Fruit fly (Drosophila melanogaster) whole organism, adult: Measurements from ENCODE around the gene Rsph9.

Experiments
- CG11617 ChIP-seq: fragments of 200-800 bp; sonication (Bioruptor generic); optimal IDR thresholded peaks from 2 replicates; lab custom pipeline; 2017; ENCODE audit warnings: mild to moderate bottlenecking, missing biosample characterization, missing genetic modification reagents, missing genetic modification characterization
- CG12768 ChIP-seq: fragments of 200-800 bp; sonication (Bioruptor generic); optimal IDR thresholded peaks from 2 replicates; lab custom pipeline; 2017; ENCODE audit warnings: missing biosample characterization, missing genetic modification characterization, mild to moderate bottlenecking, moderate library complexity, missing genetic modification reagents
- CG14711 ChIP-seq: fragments of 200-800 bp; sonication (Bioruptor generic); optimal IDR thresholded peaks from 2 replicates; lab custom pipeline; 2018; ENCODE audit warnings: missing biosample characterization, mild to moderate bottlenecking, missing genetic modification characterization, moderate library complexity
- CG5204 ChIP-seq: fragments of 200-800 bp; sonication (Bioruptor generic); optimal IDR thresholded peaks from 2 replicates; lab custom pipeline; 2016; ENCODE audit warnings: missing biosample characterization, missing genetic modification characterization
- CG7045 ChIP-seq: fragments of 200-800 bp; sonication (Bioruptor generic); optimal IDR thresholded peaks from 2 replicates; lab custom pipeline; 2017; ENCODE audit warnings: missing biosample characterization, mild to moderate bottlenecking, missing genetic modification characterization
- CG7101 ChIP-seq: fragments of 200-800 bp; sonication (Bioruptor generic); optimal IDR thresholded peaks from 2 replicates; lab custom pipeline; 2018; ENCODE audit warnings: missing biosample characterization, mild to moderate bottlenecking, missing genetic modification characterization, moderate library complexity
- Clk ChIP-seq: fragments of 200-800 bp; sonication (Bioruptor generic); optimal IDR thresholded peaks from 2 replicates; lab custom pipeline; 2017; ENCODE audit warnings: missing biosample characterization, missing genetic modification characterization
- Hr96 ChIP-seq: fragments of 200-800 bp; sonication (Bioruptor generic); optimal IDR thresholded peaks from 2 replicates; lab custom pipeline; 2016; ENCODE audit warnings: missing biosample characterization, missing genetic modification characterization
- cic ChIP-seq: fragments of 200-800 bp; sonication (Bioruptor generic); optimal IDR thresholded peaks from 2 replicates; lab custom pipeline; 2017; ENCODE audit warnings: missing biosample characterization, mild to moderate bottlenecking, missing genetic modification characterization, moderate library complexity
- cnc ChIP-seq, 2 experiments: fragments of >200 bp; optimal IDR thresholded peaks; 2 replicates each; lab custom pipeline; 2017
- kay ChIP-seq: fragments of 200-800 bp; sonication (Bioruptor generic); peaks from one replicate; lab custom pipeline; 2016; ENCODE audit warnings: missing biosample characterization, missing genetic modification characterization, borderline replicate concordance
- pad ChIP-seq: fragments of 200-800 bp; sonication (Bioruptor generic); optimal IDR thresholded peaks from 3 replicates; lab custom pipeline; 2017; ENCODE audit warnings: missing biosample characterization, missing genetic modification characterization, mild to moderate bottlenecking, moderate library complexity, missing genetic modification reagents
- toe ChIP-seq: fragments of 200-800 bp; sonication (Bioruptor generic); optimal IDR thresholded peaks from 2 replicates; lab custom pipeline; 2016; ENCODE audit warnings: missing biosample characterization, missing genetic modification characterization

Gene Rsph9

dm6 chr2L:17374832-17375231 is 37.6 kb downstream of the Rsph9 start:
- TF ChIP-seq CG12768 (GFP tag; lab: Kevin White, UChicago) (no peak), CG7045 (no peak), kay (no peak), toe (no peak), CG11617 (no peak), cic (GFP tag; lab: Kevin White, UChicago) (no peak), Clk (GFP tag; lab: Kevin White, UChicago) (no peak), Hr96 (GFP tag; lab: Kevin White, UChicago) (no peak), pad (GFP tag; lab: Kevin White, UChicago) (no peak)

dm6 chr2L:17368503-17368902 is 43.9 kb downstream of the Rsph9 start:
- TF ChIP-seq pad (GFP tag; lab: Kevin White, UChicago), result no peak
- TF ChIP-seq CG12768 (GFP tag; lab: Kevin White, UChicago), result no peak
- TF ChIP-seq CG7101 (tag; lab: Kevin White, UChicago), result no peak

dm6 chr2L:17363196-17363595 is 49.2 kb downstream of the Rsph9 start, which contains the start of gene CG31804:
Gene CG31804, plus strand, starts transcription at chr2L:17363496.
- no peak for TF ChIP-seq cic (GFP tag; lab: Kevin White, UChicago)
- no peak for TF ChIP-seq CG11617
- no peak for TF ChIP-seq CG5204 (GFP tag; lab: Kevin White, UChicago)
- TF ChIP-seq cnc (optimal IDR thresholded peaks at IDR 0.05; lab: Kevin White, UChicago), result no peak
- no peak for TF ChIP-seq Clk (GFP tag; lab: Kevin White, UChicago)
- no peak for TF ChIP-seq CG14711 (tag; lab: Kevin White, UChicago)
- no peak for TF ChIP-seq pad (GFP tag; lab: Kevin White, UChicago)
